Fruit fly (Drosophila melanogaster) Kc167 (cell line): Measurements from ENCODE around the gene CG33270.

Source experiments
- Myc ChIP-seq: fragments of >200 bp; optimal IDR thresholded peaks from 2 replicates; lab custom pipeline; 2017; ENCODE audit warnings: missing external identifiers
- Sin3A ChIP-seq: fragments of >200 bp; optimal IDR thresholded peaks from 2 replicates; lab custom pipeline; 2018; ENCODE audit warnings: missing external identifiers
- h ChIP-seq: fragments of >200 bp; optimal IDR thresholded peaks from 3 replicates; lab custom pipeline; 2018; ENCODE audit warnings: missing external identifiers

- TF ChIP-seq Sin3A (no peak), Myc (lab: Kevin White, UChicago) (no peak), h (lab: Kevin White, UChicago) (no peak)
Measured at dm6 chr3L:11563972-11564533, 14.4 kb downstream of the CG33270 start, which contains the start of the genes CG46412 and CG33267.
